Worm (Caenorhabditis elegans) whole organism, L1 larva: ENCODE measurements around the gene hmg-4.

Source experiments
- ama-1 ChIP-seq: fragments of 150-350 bp; optimal IDR thresholded peaks from 2 replicates; lab custom pipeline; 2014
- blmp-1 ChIP-seq: fragments of 150-350 bp; optimal IDR thresholded peaks from 2 replicates; lab custom pipeline; 2014; ENCODE audit warnings: missing biosample characterization, missing genetic modification characterization
- dpl-1 ChIP-seq, 3 experiments: fragments of 150-350 bp in 2 of 3; sonication (generic microtip) in 1 of 3; optimal IDR thresholded peaks; 2 replicates each; lab custom pipeline; 2014 to 2017; ENCODE audit warnings: missing biosample characterization in 3 of 3, missing genetic modification characterization in 3 of 3, missing genetic modification reagents in 3 of 3
- egl-13 ChIP-seq: sonication (generic microtip); optimal IDR thresholded peaks from 2 replicates; lab custom pipeline; 2016; ENCODE audit warnings: missing genotype, missing genetic modification reagents, missing genetic modification characterization, missing compliant biosample characterization
- fkh-4 ChIP-seq: sonication (generic microtip); optimal IDR thresholded peaks from 2 replicates; lab custom pipeline; 2016; ENCODE audit warnings: missing compliant biosample characterization, missing genetic modification characterization, borderline replicate concordance
- lin-14 ChIP-seq: fragments of 200-800 bp; sonication (Bioruptor generic); optimal IDR thresholded peaks from 2 replicates; lab custom pipeline; 2018; ENCODE audit warnings: mild to moderate bottlenecking, missing genetic modification characterization, moderate library complexity, missing compliant biosample characterization
- nhr-11 ChIP-seq: fragments of 150-350 bp; optimal IDR thresholded peaks from 2 replicates; lab custom pipeline; 2014; ENCODE audit warnings: missing biosample characterization, missing genetic modification characterization
- nhr-12 ChIP-seq: sonication (generic microtip); optimal IDR thresholded peaks from 2 replicates; lab custom pipeline; 2017; ENCODE audit warnings: missing biosample characterization, missing genetic modification characterization
- nhr-28 ChIP-seq: fragments of 150-350 bp; optimal IDR thresholded peaks from 2 replicates; lab custom pipeline; 2014; ENCODE audit warnings: missing biosample characterization, missing genetic modification characterization
- nhr-76 ChIP-seq: sonication (generic microtip); optimal IDR thresholded peaks from 2 replicates; lab custom pipeline; 2017; ENCODE audit warnings: missing biosample characterization, missing genetic modification characterization
- pag-3 ChIP-seq: sonication (generic microtip); optimal IDR thresholded peaks from 2 replicates; lab custom pipeline; 2017; ENCODE audit warnings: missing genetic modification characterization, mild to moderate bottlenecking, missing compliant biosample characterization, antibody characterized with exemption, borderline replicate concordance; ENCODE audit not compliant: insufficient read depth
- skn-1 ChIP-seq: fragments of 150-350 bp; optimal IDR thresholded peaks from 2 replicates; lab custom pipeline; 2014; ENCODE audit warnings: missing biosample characterization, missing genetic modification characterization
- unc-62 ChIP-seq: fragments of 150-350 bp; optimal IDR thresholded peaks from 2 replicates; lab custom pipeline; 2014; ENCODE audit warnings: missing biosample characterization, missing genetic modification reagents, missing genetic modification characterization

ce11 chrIII:7336214-7336613 lies 45.2 kb downstream of the hmg-4 start, which contains the start of gene gsp-2:
- peak; percentile 85 for TF ChIP-seq lin-14 (GFP tag; lab: Kevin White, UChicago)
- no peak for TF ChIP-seq fkh-4 (tag; lab: Kevin White, UChicago)
- no peak for TF ChIP-seq nhr-76 (tag; lab: Kevin White, UChicago)
- TF ChIP-seq nhr-28 (tag; lab: Kevin White, UChicago), result no peak
- TF ChIP-seq egl-13 (tag; lab: Kevin White, UChicago), result no peak
- TF ChIP-seq ama-1 (lab: Kevin White, UChicago), result no peak
- no peak for TF ChIP-seq unc-62 (GFP tag; lab: Kevin White, UChicago)
- no peak for TF ChIP-seq nhr-11
- TF ChIP-seq skn-1, result peak; percentile 85
- TF ChIP-seq blmp-1 (tag; lab: Kevin White, UChicago), result peak; percentile 78
- no peak for TF ChIP-seq pag-3 (tag; lab: Kevin White, UChicago)
- TF ChIP-seq dpl-1 (GFP tag; optimal IDR thresholded peaks at IDR 0.05; lab: Kevin White, UChicago), result peak; percentile 66 to 74 (median 70)
- no peak for TF ChIP-seq nhr-12 (tag; lab: Kevin White, UChicago)
